Fruit fly (Drosophila melanogaster): ENCODE data around the gene Cox11.

Gene Cox11

DNA sequence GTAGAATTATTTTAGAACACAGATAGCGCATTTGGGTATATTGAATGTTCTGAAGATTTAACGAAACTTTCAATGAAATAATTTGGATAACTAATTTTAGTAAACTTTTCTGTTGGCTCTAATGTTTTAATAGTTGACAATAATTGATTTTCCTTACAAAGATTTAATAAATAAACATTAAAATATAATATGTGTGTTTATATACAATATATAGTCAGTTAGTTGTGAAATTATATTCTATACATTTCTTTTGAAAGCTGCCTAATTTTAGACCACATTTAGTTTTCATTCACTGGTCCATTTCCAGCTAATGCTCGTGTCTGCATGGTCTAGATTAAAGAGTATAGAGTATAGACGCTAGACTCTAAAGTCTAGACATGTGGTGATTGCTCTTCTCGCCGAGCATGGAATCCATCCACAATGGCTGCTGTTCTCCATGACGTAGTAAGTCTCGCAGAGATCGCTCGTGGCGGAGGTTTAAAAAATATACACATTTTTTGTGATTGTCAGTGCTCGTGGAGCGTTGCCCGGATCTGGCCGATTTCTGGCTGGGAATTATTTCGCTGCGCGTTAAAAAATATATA is 32.1 kb downstream of the Cox11 start, which contains the start of gene GluRIIB (continued):
- no peak for TF ChIP-seq CG11504 (tag; optimal IDR thresholded peaks at IDR 0.05)
- TF ChIP-seq CoRest (tag; optimal IDR thresholded peaks at IDR 0.05), result peak; percentile 36
- peak; percentile 52 for TF ChIP-seq CG13424 (tag; optimal IDR thresholded peaks at IDR 0.05)
- TF ChIP-seq CG17829 (tag; optimal IDR thresholded peaks at IDR 0.05), result peak; percentile 8
- TF ChIP-seq CG10654 (GFP tag; optimal IDR thresholded peaks at IDR 0.05), result no peak
- no peak for TF ChIP-seq CG6683 (GFP tag; optimal IDR thresholded peaks at IDR 0.05)
- TF ChIP-seq Dip3 (GFP tag; optimal IDR thresholded peaks at IDR 0.05), result no peak
- TF ChIP-seq D19A (tag; optimal IDR thresholded peaks at IDR 0.05), result peak; percentile 94
- TF ChIP-seq dm (GFP tag; optimal IDR thresholded peaks at IDR 0.05), result no peak
- TF ChIP-seq CG12391 (tag; optimal IDR thresholded peaks at IDR 0.05), result peak; percentile 8
- TF ChIP-seq sd (tag; optimal IDR thresholded peaks at IDR 0.05), result peak; percentile 16
- no peak for TF ChIP-seq usp (GFP tag; optimal IDR thresholded peaks at IDR 0.05)
- no peak for TF ChIP-seq CG1603 (tag; optimal IDR thresholded peaks at IDR 0.05)
- TF ChIP-seq pros (GFP tag; optimal IDR thresholded peaks at IDR 0.05), result no peak
- peak; percentile 4; the same call in 1 of the 2 replicates for TF ChIP-seq CG31441 (GFP tag; IDR thresholded peaks at IDR 0.05)
- no peak for TF ChIP-seq CG7928 (GFP tag; optimal IDR thresholded peaks at IDR 0.05)
- no peak for TF ChIP-seq CG18619 (GFP tag; optimal IDR thresholded peaks at IDR 0.05)
- no peak for TF ChIP-seq HmgZ (tag; optimal IDR thresholded peaks at IDR 0.05)
- no peak for TF ChIP-seq gcm2 (GFP tag; optimal IDR thresholded peaks at IDR 0.05)
- TF ChIP-seq NC2β (GFP tag; optimal IDR thresholded peaks at IDR 0.05), result no peak
- TF ChIP-seq Lhr (GFP tag; optimal IDR thresholded peaks at IDR 0.05), result no peak
- no peak for TF ChIP-seq dati (GFP tag; IDR thresholded peaks at IDR 0.05)
- TF ChIP-seq CG10565 (GFP tag; optimal IDR thresholded peaks at IDR 0.05), result no peak
- TF ChIP-seq Lim3 (GFP tag; IDR thresholded peaks at IDR 0.05), result no peak
- TF ChIP-seq grau (tag; optimal IDR thresholded peaks at IDR 0.05), result peak; percentile 40
- no peak for TF ChIP-seq Sox100B (GFP tag; optimal IDR thresholded peaks at IDR 0.05)
- no peak for TF ChIP-seq kay (GFP tag; optimal IDR thresholded peaks at IDR 0.05)
- TF ChIP-seq CG16779 (GFP tag; IDR thresholded peaks at IDR 0.05), result no peak
- no peak for TF ChIP-seq HLH3B (GFP tag; IDR thresholded peaks at IDR 0.05)
- peak; percentile 3 to 5 for TF ChIP-seq Trl (optimal IDR thresholded peaks at IDR 0.05)
- no peak for TF ChIP-seq Trl (GFP tag; optimal IDR thresholded peaks at IDR 0.05)
- TF ChIP-seq vvl (GFP tag; IDR thresholded peaks at IDR 0.05), result no peak
- TF ChIP-seq CG11398 (GFP tag; optimal IDR thresholded peaks at IDR 0.05), result no peak
- TF ChIP-seq CG7839 (tag; optimal IDR thresholded peaks at IDR 0.05), result peak; percentile 26
- TF ChIP-seq row (GFP tag; IDR thresholded peaks at IDR 0.05), result peak; percentile 26; the same call in 1 of the 3 replicates
- no peak for TF ChIP-seq lmd (GFP tag; IDR thresholded peaks at IDR 0.05)
- TF ChIP-seq CG11695 (GFP tag; IDR thresholded peaks at IDR 0.05), result no peak
- no peak for TF ChIP-seq Mrtf (GFP tag; IDR thresholded peaks at IDR 0.05)
- TF ChIP-seq zf30C (GFP tag; optimal IDR thresholded peaks at IDR 0.05), result no peak
- TF ChIP-seq caup (GFP tag; optimal IDR thresholded peaks at IDR 0.05; ENCODE audit: severe bottlenecking), result no peak
- peak; percentile 43 for TF ChIP-seq Sox102F (GFP tag; optimal IDR thresholded peaks at IDR 0.05)
- no peak for TF ChIP-seq tna (GFP tag; IDR thresholded peaks at IDR 0.05; ENCODE audit: partially characterized antibody)
- no peak for TF ChIP-seq Lpt (GFP tag; optimal IDR thresholded peaks at IDR 0.05)
- no peak for TF ChIP-seq inv (GFP tag; IDR thresholded peaks at IDR 0.05; ENCODE audit: partially characterized antibody)
- TF ChIP-seq CG18476 (GFP tag; optimal IDR thresholded peaks at IDR 0.05), result no peak
- TF ChIP-seq NFAT (GFP tag; IDR thresholded peaks at IDR 0.05), result no peak
- TF ChIP-seq CG13123 (GFP tag; optimal IDR thresholded peaks at IDR 0.05), result no peak
- no peak for TF ChIP-seq CG8765 (GFP tag; IDR thresholded peaks at IDR 0.05)
- TF ChIP-seq E2f2 (GFP tag; IDR thresholded peaks at IDR 0.05), result no peak
- TF ChIP-seq Ravus (GFP tag; IDR thresholded peaks at IDR 0.05), result no peak
- TF ChIP-seq Asciz (GFP tag; optimal IDR thresholded peaks at IDR 0.05), result no peak

All from whole organism, embryonic.